Fruit fly (Drosophila melanogaster): Measurements from ENCODE around the gene tmod.

DNA sequence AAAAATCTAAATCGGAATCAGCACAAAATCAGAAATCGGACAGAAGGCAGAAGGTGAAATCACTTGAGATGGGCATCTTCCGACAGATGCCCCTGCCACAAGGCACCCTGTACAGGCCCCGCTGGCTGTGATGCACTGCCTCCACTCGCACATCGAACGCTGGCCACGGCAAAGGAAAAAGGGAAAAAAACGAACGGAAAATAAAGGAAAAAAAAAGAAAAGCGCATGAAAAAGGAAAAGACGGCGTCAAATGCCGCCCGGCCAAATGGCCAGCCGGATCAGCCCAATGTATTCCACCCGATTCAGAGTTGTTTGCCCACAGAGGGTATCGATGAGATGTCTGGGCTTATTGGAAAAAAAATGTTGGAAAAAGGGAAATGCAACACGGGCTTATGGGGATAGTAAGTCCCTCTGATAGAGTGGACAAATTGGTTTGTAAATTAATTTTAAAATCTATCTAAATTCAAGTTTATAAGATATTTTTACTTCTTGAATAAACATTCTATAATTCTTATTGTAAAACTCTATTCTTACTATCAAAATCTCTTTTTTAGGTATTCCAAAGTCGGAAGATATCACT lies 1.2 kb upstream of the tmod start:
- TF ChIP-seq psq (optimal IDR thresholded peaks at IDR 0.05) (no peak), EcR (GFP tag; optimal IDR thresholded peaks at IDR 0.05) (no peak)
